Fruit fly (Drosophila melanogaster): ENCODE data around the gene Rcd4.

Rcd4 gene

DNA sequence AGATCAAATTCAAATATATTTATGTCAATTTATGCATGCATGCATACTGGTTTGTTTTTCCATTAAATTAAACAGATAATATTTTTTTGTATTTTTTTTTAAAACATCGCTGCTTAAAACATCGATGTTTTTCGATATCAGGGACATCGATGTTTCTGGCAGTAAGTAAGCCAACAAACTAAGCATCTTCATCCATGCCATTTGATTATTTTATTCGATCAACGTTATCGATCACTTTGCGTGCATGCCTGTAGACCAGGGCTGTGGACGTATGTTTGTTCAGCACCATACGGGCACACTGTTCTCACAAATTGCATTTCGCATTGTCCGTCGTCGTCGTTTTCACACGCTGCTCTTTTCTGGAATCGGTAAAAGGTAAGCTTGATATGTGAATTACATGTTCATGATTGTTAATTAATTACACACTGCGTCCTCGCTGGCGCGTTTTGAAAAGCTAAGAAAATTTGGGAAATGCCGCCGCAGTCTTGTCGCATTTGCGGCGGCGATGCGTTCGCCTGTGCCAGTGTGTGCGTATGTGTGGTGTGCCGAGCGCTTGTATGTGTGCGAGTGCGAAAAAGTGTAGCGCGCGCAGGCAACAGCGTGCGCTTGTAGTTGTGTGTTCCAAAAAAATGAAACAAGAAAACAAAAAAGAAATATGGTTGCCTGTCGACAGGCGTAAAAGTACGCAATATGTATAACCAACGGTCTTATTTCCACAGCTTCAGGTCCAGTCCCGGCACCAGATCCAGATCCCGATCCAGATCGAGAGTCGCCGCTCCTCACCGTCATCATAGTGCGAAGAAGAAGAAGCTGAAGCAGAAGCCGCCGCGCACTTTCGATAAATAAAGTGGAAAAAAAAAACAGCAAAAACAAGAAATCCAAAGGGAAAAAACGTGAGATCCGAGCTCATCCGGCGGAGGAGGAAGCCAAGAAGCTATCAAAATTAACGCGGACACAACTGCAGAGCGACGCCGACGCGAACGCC, 20.9 kb downstream of the Rcd4 start, which contains the start of gene emb (continued):
- TF ChIP-seq CG13894 (tag; optimal IDR thresholded peaks at IDR 0.05) = no peak
- no peak for TF ChIP-seq ham (GFP tag; IDR thresholded peaks at IDR 0.05)
- peak; percentile 45 for TF ChIP-seq Xbp1 (GFP tag; optimal IDR thresholded peaks at IDR 0.05)
- peak; percentile 2 for TF ChIP-seq slou (GFP tag; optimal IDR thresholded peaks at IDR 0.05)
- peak; percentile 37; the same call in 1 of the 2 replicates for TF ChIP-seq Xrp1 (GFP tag; IDR thresholded peaks at IDR 0.05)
- TF ChIP-seq grn (GFP tag; optimal IDR thresholded peaks at IDR 0.05) = no peak
- TF ChIP-seq TFAM (GFP tag; optimal IDR thresholded peaks at IDR 0.05) = no peak
- no peak for TF ChIP-seq CG4404 (GFP tag; IDR thresholded peaks at IDR 0.05)
- peak; percentile 80 for TF ChIP-seq hbn (GFP tag; IDR thresholded peaks at IDR 0.05; ENCODE audit: partially characterized antibody)
- TF ChIP-seq Chrac-16 (GFP tag; optimal IDR thresholded peaks at IDR 0.05) = peak; percentile 56
- TF ChIP-seq CG12104 (GFP tag; optimal IDR thresholded peaks at IDR 0.05) = peak; percentile 52
- TF ChIP-seq Vsx1 (GFP tag; optimal IDR thresholded peaks at IDR 0.05) = no peak
- TF ChIP-seq gro (GFP tag; optimal IDR thresholded peaks at IDR 0.05) = no peak
- TF ChIP-seq CG7786 (GFP tag; optimal IDR thresholded peaks at IDR 0.05) = peak; percentile 50
- no peak for TF ChIP-seq Hmx (GFP tag; optimal IDR thresholded peaks at IDR 0.05)
- TF ChIP-seq Deaf1 (tag; optimal IDR thresholded peaks at IDR 0.05) = no peak
- TF ChIP-seq CG6272 (GFP tag; IDR thresholded peaks at IDR 0.05) = no peak
- no peak for TF ChIP-seq cwo (GFP tag; optimal IDR thresholded peaks at IDR 0.05)
- no peak for TF ChIP-seq CG6765 (GFP tag; optimal IDR thresholded peaks at IDR 0.05)
- TF ChIP-seq Opbp (GFP tag; IDR thresholded peaks at IDR 0.05; ENCODE audit: partially characterized antibody) = peak; percentile 96
- TF ChIP-seq kni (GFP tag; optimal IDR thresholded peaks at IDR 0.05) = no peak
- no peak for TF ChIP-seq CG6175 (GFP tag; IDR thresholded peaks at IDR 0.05)
- TF ChIP-seq Dfd (GFP tag; optimal IDR thresholded peaks at IDR 0.05) = no peak
- TF ChIP-seq her (GFP tag; optimal IDR thresholded peaks at IDR 0.05) = peak; percentile 38
- no peak for TF ChIP-seq croc (GFP tag; conservative IDR thresholded peaks at IDR 0.05)
- TF ChIP-seq Asciz (GFP tag; optimal IDR thresholded peaks at IDR 0.05) = no peak
- TF ChIP-seq CG12155 (GFP tag; optimal IDR thresholded peaks at IDR 0.05) = peak; percentile 28
- TF ChIP-seq Ada2b (GFP tag; IDR thresholded peaks at IDR 0.05) = no peak
- no peak for TF ChIP-seq CG10565 (GFP tag; optimal IDR thresholded peaks at IDR 0.05)
- TF ChIP-seq CG12942 (GFP tag; optimal IDR thresholded peaks at IDR 0.05) = peak; percentile 9
- peak; percentile 7 for TF ChIP-seq CG10654 (GFP tag; optimal IDR thresholded peaks at IDR 0.05)
- TF ChIP-seq CG7357 (GFP tag; IDR thresholded peaks at IDR 0.05) = no peak
- no peak for TF ChIP-seq CG31388 (GFP tag; optimal IDR thresholded peaks at IDR 0.05)
- TF ChIP-seq Adf1 (GFP tag; IDR thresholded peaks at IDR 0.05) = peak; percentile 42; the same call in 1 of the 2 replicates
- TF ChIP-seq Meics (GFP tag; optimal IDR thresholded peaks at IDR 0.05) = peak; percentile 45
- TF ChIP-seq Elba2 (GFP tag; optimal IDR thresholded peaks at IDR 0.05) = peak; percentile 14
- TF ChIP-seq NC2β (GFP tag; optimal IDR thresholded peaks at IDR 0.05) = peak; percentile 47
- TF ChIP-seq Hmr (GFP tag; optimal IDR thresholded peaks at IDR 0.05) = peak; percentile 80
- TF ChIP-seq mam (GFP tag; optimal IDR thresholded peaks at IDR 0.05) = peak; percentile 62
- TF ChIP-seq Doc3 (GFP tag; IDR thresholded peaks at IDR 0.05; ENCODE audit: partially characterized antibody) = peak; percentile 92
- TF ChIP-seq Hey (tag; optimal IDR thresholded peaks at IDR 0.05) = no peak
- TF ChIP-seq CG16779 (GFP tag; IDR thresholded peaks at IDR 0.05) = no peak
- TF ChIP-seq Doc2 (GFP tag; IDR thresholded peaks at IDR 0.05) = no peak
- peak; percentile 71 for TF ChIP-seq CG17829 (tag; optimal IDR thresholded peaks at IDR 0.05)
- peak; percentile 58 for TF ChIP-seq NFAT (GFP tag; IDR thresholded peaks at IDR 0.05)
- TF ChIP-seq sc (optimal IDR thresholded peaks at IDR 0.05) = no peak
- TF ChIP-seq sc (GFP tag; optimal IDR thresholded peaks at IDR 0.05) = no peak
- peak; percentile 82 for TF ChIP-seq Sin3A (optimal IDR thresholded peaks at IDR 0.05)
- peak in 1 of 2 experiments; percentile 17 for TF ChIP-seq Pdp1 (GFP tag; optimal IDR thresholded peaks at IDR 0.05)
- peak; percentile 79; the same call in 1 of the 3 replicates for TF ChIP-seq CG34422 (GFP tag; IDR thresholded peaks at IDR 0.05)

Data from whole organism, embryonic.